Fruit fly (Drosophila melanogaster): ENCODE results near the gene Rev1.

DNA sequence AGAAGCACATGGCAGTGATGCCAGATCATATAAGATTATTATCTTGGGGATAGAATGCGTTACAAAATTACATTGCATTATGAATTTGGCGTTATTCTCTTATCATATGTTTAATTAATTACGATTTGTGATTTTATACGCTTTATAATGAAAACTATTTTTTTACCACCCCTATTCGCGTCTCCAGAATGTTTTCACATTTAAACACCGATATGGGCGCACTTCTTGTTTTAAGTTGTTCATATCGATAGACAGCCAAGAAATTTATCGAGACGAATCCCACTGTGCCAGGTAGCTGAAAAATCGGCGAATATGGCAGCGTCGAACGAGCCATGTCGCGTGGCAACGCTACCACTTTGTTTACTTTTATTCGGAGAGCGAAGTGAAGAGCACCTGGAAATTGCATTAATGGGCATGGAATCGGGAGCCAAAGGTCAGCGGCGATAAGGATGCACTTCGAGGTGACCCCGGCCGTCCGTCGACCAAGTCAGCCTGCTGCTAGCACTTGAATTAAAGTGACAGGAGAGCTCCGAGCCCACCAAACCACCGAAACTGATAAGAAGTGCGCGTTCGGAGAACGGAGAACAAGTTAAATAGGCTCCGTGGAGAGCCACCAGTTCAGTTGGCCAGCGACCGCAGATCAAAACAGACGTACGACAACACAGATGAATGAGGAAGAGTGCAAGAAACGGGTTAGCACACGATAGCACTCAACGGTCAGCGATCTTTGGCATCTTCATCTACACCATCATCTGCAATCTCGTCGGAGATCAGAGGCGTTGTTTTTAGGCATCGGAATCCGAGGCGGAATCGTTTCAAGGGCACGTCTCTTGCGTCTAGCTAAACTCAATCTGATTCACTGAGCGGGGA, 5.8 kb upstream of the Rev1 start, which contains the start of gene Gale:
- TF ChIP-seq CG7045 (GFP tag; optimal IDR thresholded peaks at IDR 0.05) (no peak), CG33017 (tag; optimal IDR thresholded peaks at IDR 0.05) (peak; percentile 23), pad (GFP tag; optimal IDR thresholded peaks at IDR 0.05) (no peak), CG7101 (tag; optimal IDR thresholded peaks at IDR 0.05) (no peak), ovo (GFP tag; optimal IDR thresholded peaks at IDR 0.05) (no peak), CG11617 (GFP tag; optimal IDR thresholded peaks at IDR 0.05) (no peak), Mnt (GFP tag; optimal IDR thresholded peaks at IDR 0.05) (peak; percentile 66), CG1620 (GFP tag; optimal IDR thresholded peaks at IDR 0.05) (no peak), CG14711 (tag; optimal IDR thresholded peaks at IDR 0.05) (no peak), cnc (optimal IDR thresholded peaks at IDR 0.05) (no peak), Crg-1 (GFP tag; optimal IDR thresholded peaks at IDR 0.05) (no peak), Clk (GFP tag; optimal IDR thresholded peaks at IDR 0.05) (no peak), kay (GFP tag; ENCODE audit: borderline replicate concordance) (no peak), bab1 (GFP tag; optimal IDR thresholded peaks at IDR 0.05) (no peak)

Data from whole organism, adult.